Fruit fly (Drosophila melanogaster): ENCODE measurements around the gene CG42266.

Gene CG42266

dm6 chr2L:16325515-16326257 lies 14.5 kb downstream of the CG42266 start, which contains the start of gene cact (continued):
- TF ChIP-seq mld (GFP tag; IDR thresholded peaks at IDR 0.05; ENCODE audit: partially characterized antibody): no peak
- TF ChIP-seq CG17385 (GFP tag; optimal IDR thresholded peaks at IDR 0.05): peak; percentile 78
- peak; percentile 77 for TF ChIP-seq grn (GFP tag; optimal IDR thresholded peaks at IDR 0.05)
- TF ChIP-seq CG3995 (GFP tag; optimal IDR thresholded peaks at IDR 0.05): peak; percentile 56
- peak; percentile 83; the same call in 2 of the 3 replicates for TF ChIP-seq Optix (GFP tag; IDR thresholded peaks at IDR 0.05)
- TF ChIP-seq CG30403 (GFP tag; optimal IDR thresholded peaks at IDR 0.05): peak; percentile 97
- peak; percentile 93 for TF ChIP-seq crc (GFP tag; optimal IDR thresholded peaks at IDR 0.05)
- TF ChIP-seq cad (GFP tag; optimal IDR thresholded peaks at IDR 0.05): no peak
- peak; percentile 76 for TF ChIP-seq Fer2 (tag; optimal IDR thresholded peaks at IDR 0.05)
- peak; percentile 97 for TF ChIP-seq CG12391 (tag; optimal IDR thresholded peaks at IDR 0.05)
- TF ChIP-seq sug (tag; optimal IDR thresholded peaks at IDR 0.05): peak; percentile 88
- TF ChIP-seq nom (GFP tag; optimal IDR thresholded peaks at IDR 0.05): peak; percentile 73
- TF ChIP-seq fd64A (GFP tag; optimal IDR thresholded peaks at IDR 0.05): no peak
- TF ChIP-seq GATAe (GFP tag; conservative IDR thresholded peaks at IDR 0.05): peak; percentile 59; the same call in 1 of the 2 replicates
- peak; percentile 86 for TF ChIP-seq trh (GFP tag; optimal IDR thresholded peaks at IDR 0.05)
- TF ChIP-seq CG15601 (tag; optimal IDR thresholded peaks at IDR 0.05): peak; percentile 90
- TF ChIP-seq CG6683 (GFP tag; optimal IDR thresholded peaks at IDR 0.05): peak; percentile 79
- peak; percentile 4 for TF ChIP-seq bigmax (GFP tag; optimal IDR thresholded peaks at IDR 0.05)
- peak; percentile 96 for TF ChIP-seq pum (GFP tag; optimal IDR thresholded peaks at IDR 0.05)
- peak; percentile 88 for TF ChIP-seq en (GFP tag; optimal IDR thresholded peaks at IDR 0.05)
- peak; percentile 45 for TF ChIP-seq CTCF (GFP tag; optimal IDR thresholded peaks at IDR 0.05)
- peak; percentile 66 for TF ChIP-seq pzg (GFP tag; optimal IDR thresholded peaks at IDR 0.05)
- TF ChIP-seq Ravus (GFP tag; IDR thresholded peaks at IDR 0.05): peak; percentile 75
- peak; percentile 88 for TF ChIP-seq sisA (GFP tag; IDR thresholded peaks at IDR 0.05)
- peak; percentile 93 for TF ChIP-seq NC2α (GFP tag; optimal IDR thresholded peaks at IDR 0.05)
- peak; percentile 92 for TF ChIP-seq CG10543 (GFP tag; optimal IDR thresholded peaks at IDR 0.05)
- TF ChIP-seq CG4854 (GFP tag; optimal IDR thresholded peaks at IDR 0.05): peak; percentile 85
- TF ChIP-seq tap (tag; optimal IDR thresholded peaks at IDR 0.05): peak; percentile 71
- TF ChIP-seq CG9932 (GFP tag; IDR thresholded peaks at IDR 0.05): peak; percentile 94
- peak; percentile 93 for TF ChIP-seq CG12744 (GFP tag; optimal IDR thresholded peaks at IDR 0.05)
- peak; percentile 91 for TF ChIP-seq Ssrp (tag; optimal IDR thresholded peaks at IDR 0.05)
- peak; percentile 91 for TF ChIP-seq CG17328 (GFP tag; IDR thresholded peaks at IDR 0.05)
- peak; percentile 90 for TF ChIP-seq CG18619 (GFP tag; optimal IDR thresholded peaks at IDR 0.05)
- TF ChIP-seq CG3726 (GFP tag; IDR thresholded peaks at IDR 0.05): peak; percentile 82; the same call in 1 of the 3 replicates
- TF ChIP-seq HmgZ (tag; optimal IDR thresholded peaks at IDR 0.05): peak; percentile 95
- peak; percentile 98 for TF ChIP-seq CG2120 (GFP tag; optimal IDR thresholded peaks at IDR 0.05)
- peak; percentile 91 for TF ChIP-seq repo (GFP tag; optimal IDR thresholded peaks at IDR 0.05)
- peak; percentile 72 for TF ChIP-seq psq (GFP tag; optimal IDR thresholded peaks at IDR 0.05)
- TF ChIP-seq tna (GFP tag; IDR thresholded peaks at IDR 0.05; ENCODE audit: partially characterized antibody): no peak
- TF ChIP-seq fru (optimal IDR thresholded peaks at IDR 0.05): no peak
- TF ChIP-seq CG17186 (GFP tag; optimal IDR thresholded peaks at IDR 0.05): peak; percentile 73
- TF ChIP-seq CG7839 (tag; optimal IDR thresholded peaks at IDR 0.05): peak; percentile 92
- TF ChIP-seq ase (GFP tag; IDR thresholded peaks at IDR 0.05): peak; percentile 89
- peak; percentile 74 for TF ChIP-seq danr (GFP tag; IDR thresholded peaks at IDR 0.05)
- TF ChIP-seq slbo (GFP tag; IDR thresholded peaks at IDR 0.05): peak; percentile 92
- TF ChIP-seq Oaz (GFP tag; IDR thresholded peaks at IDR 0.05): peak; percentile 71
- TF ChIP-seq CG1602 (GFP tag; optimal IDR thresholded peaks at IDR 0.05): peak; percentile 93
- TF ChIP-seq Scr (GFP tag; IDR thresholded peaks at IDR 0.05; ENCODE audit: partially characterized antibody): peak; percentile 69
- peak; percentile 47 for TF ChIP-seq ab (GFP tag; optimal IDR thresholded peaks at IDR 0.05)
- TF ChIP-seq CG4404 (GFP tag; IDR thresholded peaks at IDR 0.05): peak; percentile 80

Data from whole organism, embryonic.